Worm (Caenorhabditis elegans): Measurements from ENCODE around the gene C08E8.3.

ce11 chrV:18382590-18382989 lies 32.7 kb downstream of the C08E8.3 start, which contains the start of gene nhr-288:
- TF ChIP-seq R02D3.7 (tag; optimal IDR thresholded peaks at IDR 0.05) (no peak), snpc-4 (tag; optimal IDR thresholded peaks at IDR 0.05) (no peak), mdl-1 (tag; optimal IDR thresholded peaks at IDR 0.05) (no peak), unc-39 (tag; optimal IDR thresholded peaks at IDR 0.05) (no peak), fos-1 (tag; optimal IDR thresholded peaks at IDR 0.05) (no peak), unc-62 (GFP tag; optimal IDR thresholded peaks at IDR 0.05) (no peak), ama-1 (optimal IDR thresholded peaks at IDR 0.05) (no peak), egl-27 (tag; optimal IDR thresholded peaks at IDR 0.05) (no peak), lin-13 (GFP tag; optimal IDR thresholded peaks at IDR 0.05) (no peak), ZK546.5 (tag; optimal IDR thresholded peaks at IDR 0.05) (no peak), aly-2 (tag; optimal IDR thresholded peaks at IDR 0.05) (no peak), ztf-1 (GFP tag; conservative IDR thresholded peaks at IDR 0.05) (no peak), zag-1 (tag; optimal IDR thresholded peaks at IDR 0.05) (no peak)

Data from whole organism, L2 larva.